Worm (Caenorhabditis elegans): ENCODE results near the gene acl-5.

DNA sequence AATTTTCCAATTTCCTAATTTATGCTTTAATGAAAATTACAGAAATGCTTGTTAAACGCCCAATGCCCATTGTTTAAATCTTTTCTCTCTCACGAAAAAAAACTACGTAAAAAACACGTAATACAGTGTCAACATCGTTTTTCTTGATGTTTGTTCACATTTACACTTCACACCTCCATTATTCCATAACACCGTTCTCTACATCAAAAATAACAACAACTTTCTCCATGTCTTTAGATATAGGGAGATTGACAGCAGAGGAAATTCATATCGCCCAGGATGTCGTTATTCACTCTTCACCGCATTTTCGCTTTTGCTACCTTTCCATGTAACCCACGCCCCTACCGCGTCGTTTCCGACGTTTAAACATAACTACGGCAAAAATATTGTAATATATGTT, 30.8 kb upstream of the acl-5 start, which contains the start of gene efhc-1:
- TF ChIP-seq unc-62 (GFP tag; optimal IDR thresholded peaks at IDR 0.05) = no peak
- no peak for TF ChIP-seq lin-13 (GFP tag; optimal IDR thresholded peaks at IDR 0.05)
- TF ChIP-seq lin-39 (tag; optimal IDR thresholded peaks at IDR 0.05) = no peak
- TF ChIP-seq R02D3.7 (tag; optimal IDR thresholded peaks at IDR 0.05) = no peak
- TF ChIP-seq nhr-10 (tag; optimal IDR thresholded peaks at IDR 0.05) = no peak
- no peak for TF ChIP-seq ama-1 (optimal IDR thresholded peaks at IDR 0.05)
- TF ChIP-seq nhr-237 (tag; optimal IDR thresholded peaks at IDR 0.05) = no peak
- no peak for TF ChIP-seq skn-1 (tag; optimal IDR thresholded peaks at IDR 0.05)
- no peak for TF ChIP-seq crh-2 (tag; optimal IDR thresholded peaks at IDR 0.05)
- no peak for TF ChIP-seq nhr-23 (tag; optimal IDR thresholded peaks at IDR 0.05)
- TF ChIP-seq nhr-11 (tag; optimal IDR thresholded peaks at IDR 0.05) = no peak

Measured in whole organism, L2 larva.